Worm (Caenorhabditis elegans): ENCODE data around the gene lev-9.

DNA sequence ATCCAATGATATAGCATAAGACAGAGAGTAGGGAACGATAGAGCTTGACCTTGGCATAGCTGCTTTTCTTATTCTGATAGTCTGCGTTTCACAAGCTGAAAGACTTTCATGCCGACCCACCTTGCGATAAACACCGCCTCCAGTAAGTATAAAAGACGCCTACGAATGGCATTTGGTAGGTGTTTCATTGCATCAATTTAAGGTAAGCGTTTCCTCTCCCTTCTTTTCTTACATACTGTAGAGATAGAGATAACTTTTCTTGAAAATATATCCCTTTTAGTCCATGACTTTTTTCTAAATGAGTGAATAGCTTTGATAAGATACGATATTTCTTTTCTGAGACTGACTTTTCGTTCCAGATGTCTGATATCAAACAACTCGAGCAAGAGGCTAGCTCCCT lies 31.6 kb upstream of the lev-9 start, which contains the start of gene col-167:
- no peak for TF ChIP-seq W03F9.2 (tag; optimal IDR thresholded peaks at IDR 0.05)
- no peak for TF ChIP-seq dao-5 (tag; optimal IDR thresholded peaks at IDR 0.05)
